Worm (Caenorhabditis elegans) whole organism, early embryonic: ENCODE results near the gene K06H6.4.

ENCODE experiments used
- B0310.2 ChIP-seq: sonication (generic microtip); optimal IDR thresholded peaks from 2 replicates; lab custom pipeline; 2016; ENCODE audit warnings: mild to moderate bottlenecking, missing genetic modification characterization, missing compliant biosample characterization
- F13C5.2 ChIP-seq: sonication (generic microtip); optimal IDR thresholded peaks from 2 replicates; lab custom pipeline; 2017; ENCODE audit warnings: mild to moderate bottlenecking, missing genetic modification characterization, inconsistent platforms, missing compliant biosample characterization
- aly-1 ChIP-seq: sonication (generic microtip); optimal IDR thresholded peaks from 2 replicates; lab custom pipeline; 2016; ENCODE audit warnings: missing genetic modification characterization, missing compliant biosample characterization
- ama-1 ChIP-seq: fragments of 150-350 bp; optimal IDR thresholded peaks from 2 replicates; lab custom pipeline; 2014
- ceh-13 ChIP-seq: fragments of 200-800 bp; sonication (Bioruptor generic); optimal IDR thresholded peaks from 2 replicates; lab custom pipeline; 2018; ENCODE audit warnings: mild to moderate bottlenecking, missing genetic modification characterization, missing compliant biosample characterization
- ceh-36 ChIP-seq: sonication (generic microtip); optimal IDR thresholded peaks from 2 replicates; lab custom pipeline; 2016; ENCODE audit warnings: missing genetic modification characterization, inconsistent platforms, missing compliant biosample characterization
- ets-7 ChIP-seq: sonication (generic microtip); optimal IDR thresholded peaks from 2 replicates; lab custom pipeline; 2016; ENCODE audit warnings: missing genotype, missing genetic modification characterization, missing compliant biosample characterization
- flt-1 ChIP-seq: fragments of 200-800 bp; sonication (Bioruptor generic); IDR thresholded peaks from 2 replicates; pipeline ENCODE4 v1.3.6; 2022; ENCODE audit warnings: missing genetic modification characterization, missing compliant biosample characterization
- hmbx-1 ChIP-seq: sonication (generic microtip); optimal IDR thresholded peaks from 2 replicates; lab custom pipeline; 2016; ENCODE audit warnings: mild to moderate bottlenecking, missing genetic modification characterization, missing compliant biosample characterization
- hmg-4 ChIP-seq: fragments of 200-800 bp; sonication (Bioruptor generic); optimal IDR thresholded peaks from 2 replicates; lab custom pipeline; 2018; ENCODE audit warnings: mild to moderate bottlenecking, missing genetic modification characterization, missing compliant biosample characterization
- hnd-1 ChIP-seq: sonication (generic microtip); optimal IDR thresholded peaks from 2 replicates; lab custom pipeline; 2016; ENCODE audit warnings: missing genetic modification characterization, missing compliant biosample characterization
- pes-1 ChIP-seq: fragments of 200-800 bp; sonication (Bioruptor generic); IDR thresholded peaks from 2 replicates; pipeline ENCODE4 v1.3.6; 2022; ENCODE audit warnings: missing genetic modification reagents, missing genetic modification characterization, missing compliant biosample characterization
- scrt-1 ChIP-seq: fragments of 200-800 bp; sonication (Bioruptor generic); IDR thresholded peaks from 2 replicates; pipeline ENCODE4 v1.3.6; 2022; ENCODE audit warnings: missing genetic modification characterization, missing compliant biosample characterization
- sea-1 ChIP-seq: fragments of 200-800 bp; sonication (Bioruptor generic); conservative IDR thresholded peaks from 2 replicates; pipeline ENCODE4 v1.3.6; 2022; ENCODE audit warnings: missing genetic modification characterization, missing compliant biosample characterization
- tbx-11 ChIP-seq: fragments of 200-800 bp; sonication (Bioruptor generic); IDR thresholded peaks from 2 replicates; pipeline ENCODE4 v1.3.6; 2022; ENCODE audit warnings: missing genetic modification characterization, missing compliant biosample characterization
- tbx-37 ChIP-seq: fragments of 200-800 bp; sonication (Bioruptor generic); conservative IDR thresholded peaks from 2 replicates; pipeline ENCODE4 v1.3.6; 2022; ENCODE audit warnings: missing genetic modification reagents, missing genetic modification characterization, missing compliant biosample characterization
- tra-4 ChIP-seq: sonication (generic microtip); optimal IDR thresholded peaks from 2 replicates; lab custom pipeline; 2017; ENCODE audit warnings: missing genetic modification characterization, missing compliant biosample characterization

K06H6.4 gene

DNA sequence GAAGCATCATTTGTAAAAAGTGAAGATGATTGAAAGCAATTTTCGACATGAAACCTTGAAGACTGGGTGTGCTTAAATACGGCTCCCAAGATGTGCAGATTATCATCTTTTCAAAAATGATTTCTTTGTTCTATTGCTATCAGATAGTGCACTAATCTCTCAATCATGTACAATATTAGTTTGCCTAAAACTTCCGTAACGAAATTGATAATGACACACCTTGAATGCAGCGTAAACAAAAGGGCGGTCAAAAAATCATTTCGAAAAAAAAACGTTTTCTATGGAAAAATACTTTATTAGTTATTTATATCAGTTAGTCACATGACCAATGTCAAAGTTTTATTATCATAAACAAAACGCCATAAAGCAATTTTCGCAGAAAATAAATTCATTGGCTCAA lies 43.8 kb downstream of the K06H6.4 start, which contains the start of gene F48G7.5:
F48G7.5 (minus strand) TSS at position 34 of the 400 bp plus-strand sequence.
- TF ChIP-seq ama-1 (lab: Kevin White, UChicago) (no peak), hnd-1 (tag; lab: Kevin White, UChicago) (no peak), aly-1 (no peak), hmg-4 (no peak), ets-7 (tag; lab: Kevin White, UChicago) (no peak), sea-1 (GFP tag; lab: Robert Waterston, UW) (no peak), pes-1 (GFP tag; lab: Robert Waterston, UW) (no peak), tra-4 (tag; lab: Kevin White, UChicago) (no peak), tbx-11 (no peak), F13C5.2 (no peak)

DNA sequence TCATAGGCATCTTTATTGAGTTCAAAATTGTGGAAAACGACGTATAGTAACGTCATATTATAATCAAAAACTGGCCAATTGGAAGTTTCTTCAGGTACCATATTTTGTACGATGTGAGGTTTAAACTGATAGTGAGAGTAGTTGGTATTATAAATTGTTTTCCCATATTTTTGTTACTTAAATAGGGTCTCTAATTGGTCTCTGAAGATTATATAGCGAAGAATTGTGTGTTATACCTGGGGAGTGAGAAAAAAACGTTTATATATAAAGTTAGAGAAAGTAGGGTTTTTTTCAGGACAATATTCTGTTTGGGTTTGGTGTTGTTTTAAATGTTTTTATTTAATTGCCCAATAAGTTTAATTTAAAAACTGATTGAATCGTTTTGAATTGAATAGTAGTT lies 45.8 kb downstream of the K06H6.4 start, which contains the start of gene srt-17:
srt-17 (minus strand) TSS at position 101 of the 400 bp plus-strand sequence.
- no peak for TF ChIP-seq tbx-37
- TF ChIP-seq sea-1 (GFP tag; lab: Robert Waterston, UW), result no peak
- TF ChIP-seq tra-4 (tag; lab: Kevin White, UChicago), result no peak
- no peak for TF ChIP-seq pes-1 (GFP tag; lab: Robert Waterston, UW)
- no peak for TF ChIP-seq hmbx-1 (tag; lab: Kevin White, UChicago)

DNA sequence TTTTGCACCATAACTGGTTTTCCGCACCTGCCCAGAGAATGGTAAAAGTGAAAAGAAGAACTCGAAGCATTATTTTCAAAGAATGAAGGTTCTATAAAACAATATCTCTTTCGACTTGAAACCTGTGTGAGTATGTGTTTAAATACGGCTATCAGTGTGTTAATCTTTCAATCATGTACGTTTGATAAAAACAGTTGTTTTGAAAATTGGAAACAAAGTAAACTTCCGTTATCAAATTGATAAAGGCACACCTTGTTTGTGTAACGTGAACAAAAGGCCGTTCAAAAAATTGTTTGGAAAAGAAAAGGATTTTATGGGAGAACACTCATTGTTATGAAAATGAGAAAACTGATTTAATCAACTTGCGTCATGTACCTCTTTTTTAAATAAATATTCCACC lies 47.2 kb downstream of the K06H6.4 start, which contains the start of gene F48G7.7:
F48G7.7 (minus strand) TSS at position 101 of the 400 bp plus-strand sequence.
- no peak for TF ChIP-seq ama-1 (lab: Kevin White, UChicago)
- TF ChIP-seq tra-4 (tag; lab: Kevin White, UChicago), result no peak
- TF ChIP-seq ets-7 (tag; lab: Kevin White, UChicago), result no peak
- TF ChIP-seq tbx-37, result no peak
- TF ChIP-seq aly-1, result no peak
- TF ChIP-seq sea-1 (GFP tag; lab: Robert Waterston, UW), result no peak
- no peak for TF ChIP-seq B0310.2 (tag; lab: Kevin White, UChicago)
- no peak for TF ChIP-seq scrt-1
- no peak for TF ChIP-seq hmbx-1 (tag; lab: Kevin White, UChicago)
- TF ChIP-seq flt-1 (GFP tag; lab: Robert Waterston, UW), result no peak
- TF ChIP-seq pes-1 (GFP tag; lab: Robert Waterston, UW), result no peak
- no peak for TF ChIP-seq ceh-13 (GFP tag; lab: Kevin White, UChicago)
- no peak for TF ChIP-seq ceh-36 (tag; lab: Kevin White, UChicago)

DNA sequence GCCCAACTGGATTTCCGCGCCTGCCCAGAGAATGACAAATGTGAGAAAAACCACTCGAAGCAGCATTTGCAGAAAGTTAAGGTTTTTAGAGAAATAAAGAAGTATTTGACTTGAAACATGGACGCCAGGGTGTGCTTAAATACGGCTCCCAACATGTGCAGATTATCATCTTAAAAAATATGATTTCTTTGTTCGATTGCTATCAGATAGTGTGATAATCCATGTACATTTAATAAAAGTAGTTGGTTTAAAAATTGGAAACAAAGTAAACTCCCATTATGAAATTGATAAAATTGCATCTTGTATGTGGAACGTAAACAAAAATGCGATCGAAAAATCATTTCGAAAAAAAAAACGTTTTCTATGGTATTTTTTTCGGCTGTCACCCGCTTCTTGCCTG lies 48.5 kb downstream of the K06H6.4 start, which contains the start of gene F48G7.8:
F48G7.8 (minus strand) TSS at position 101 of the 400 bp plus-strand sequence.
- no peak for TF ChIP-seq aly-1
- no peak for TF ChIP-seq scrt-1
- no peak for TF ChIP-seq tra-4 (tag; lab: Kevin White, UChicago)

DNA sequence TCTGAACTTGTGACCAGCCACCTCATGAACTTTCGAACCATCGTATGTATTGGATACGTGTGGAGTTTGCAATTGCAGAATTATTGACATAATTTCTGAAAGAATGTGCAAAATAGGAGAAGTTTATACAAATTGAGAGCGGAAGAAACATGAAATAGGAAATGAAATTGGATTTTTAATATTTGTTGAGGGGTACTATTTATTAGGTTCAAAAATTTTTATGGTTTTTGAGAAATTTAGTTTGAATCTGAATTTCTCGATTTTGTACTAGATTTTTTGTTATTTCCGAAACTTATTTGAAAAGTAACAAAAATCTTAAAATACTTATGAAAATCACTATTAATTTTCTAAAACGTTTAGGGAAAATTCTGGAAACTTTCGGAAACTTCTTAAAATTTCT lies 49.5 kb downstream of the K06H6.4 start, which contains the start of gene F48G7.9:
F48G7.9 (minus strand) TSS at position 101 of the 400 bp plus-strand sequence.
- TF ChIP-seq hmg-4 (no peak), scrt-1 (no peak), hmbx-1 (tag; lab: Kevin White, UChicago) (no peak), ceh-13 (GFP tag; lab: Kevin White, UChicago) (no peak), pes-1 (GFP tag; lab: Robert Waterston, UW) (no peak), aly-1 (no peak), tbx-37 (no peak), ama-1 (lab: Kevin White, UChicago) (no peak)
